Worm (Caenorhabditis elegans) whole organism, young adult: ENCODE results near the gene T04C12.7.

Experiments used
- B0261.1 ChIP-seq: sonication (generic microtip); optimal IDR thresholded peaks from 2 replicates; lab custom pipeline; 2016; ENCODE audit warnings: mild to moderate bottlenecking, missing genetic modification characterization, moderate library complexity, missing compliant biosample characterization
- C17E4.6 ChIP-seq: fragments of 200-800 bp; sonication (Bioruptor generic); IDR thresholded peaks from 2 replicates; pipeline ENCODE4 v1.3.6; 2022; ENCODE audit warnings: missing genetic modification reagents, missing genetic modification characterization, missing compliant biosample characterization
- D2030.7 ChIP-seq: fragments of 200-800 bp; sonication (Bioruptor generic); IDR thresholded peaks from 2 replicates; pipeline ENCODE4 v1.3.6; 2022; ENCODE audit warnings: missing genetic modification reagents, missing genetic modification characterization, missing compliant biosample characterization
- F33H1.4 ChIP-seq: fragments of 200-800 bp; sonication (Bioruptor generic); IDR thresholded peaks from 2 replicates; pipeline ENCODE4 v1.3.6; 2022; ENCODE audit warnings: missing genetic modification reagents, missing genetic modification characterization, missing compliant biosample characterization
- Y53F4B.3 ChIP-seq: fragments of 200-800 bp; sonication (Bioruptor generic); IDR thresholded peaks from 2 replicates; pipeline ENCODE4 v1.3.6; 2022; ENCODE audit warnings: missing genetic modification reagents, missing genetic modification characterization, missing compliant biosample characterization
- Y56A3A.18 ChIP-seq: fragments of 200-800 bp; sonication (Bioruptor generic); IDR thresholded peaks from 2 replicates; pipeline ENCODE4 v1.3.6; 2022; ENCODE audit warnings: missing genetic modification reagents, missing genetic modification characterization, missing compliant biosample characterization
- Y79H2A.3 ChIP-seq: fragments of 200-800 bp; sonication (Bioruptor generic); conservative IDR thresholded peaks from 2 replicates; pipeline ENCODE4 v1.3.6; 2022; ENCODE audit warnings: missing genetic modification reagents, missing genetic modification characterization, missing compliant biosample characterization
- ama-1 ChIP-seq, 3 experiments: fragments of 150-350 bp in 1 of 3; sonication (generic microtip) in 2 of 3; optimal IDR thresholded peaks; 2 replicates each; lab custom pipeline; 2014 to 2018; ENCODE audit warnings: missing biosample characterization in 2 of 3, missing genetic modification characterization in 2 of 3, missing genetic modification reagents in 2 of 3
- aptf-2 ChIP-seq: fragments of 200-800 bp; sonication (Bioruptor generic); conservative IDR thresholded peaks from 2 replicates; pipeline ENCODE4 v1.3.6; 2022; ENCODE audit warnings: missing genetic modification reagents, missing genetic modification characterization, missing compliant biosample characterization
- atf-7 ChIP-seq: sonication (generic microtip); optimal IDR thresholded peaks from 2 replicates; lab custom pipeline; 2017; ENCODE audit warnings: mild to moderate bottlenecking, missing genetic modification characterization, missing compliant biosample characterization
- cebp-1 ChIP-seq, 2 experiments: fragments of 200-800 bp in 1 of 2; sonication (Bioruptor generic) in 1 of 2; sonication (generic microtip) in 1 of 2; IDR thresholded peaks in 1 of 2; optimal IDR thresholded peaks in 1 of 2; 2 replicates each; pipeline versions ENCODE4 v1.3.6 to Lab custom; 2017 to 2022; ENCODE audit warnings: missing compliant biosample characterization in 2 of 2, missing genetic modification characterization in 2 of 2, mild to moderate bottlenecking in 1 of 2, missing genetic modification reagents in 1 of 2, moderate library complexity in 1 of 2
- ceh-27 ChIP-seq: fragments of 200-800 bp; sonication (Bioruptor generic); optimal IDR thresholded peaks from 2 replicates; lab custom pipeline; 2018; ENCODE audit warnings: mild to moderate bottlenecking, missing genetic modification characterization, moderate library complexity, missing compliant biosample characterization
- dpl-1 ChIP-seq: fragments of 150-350 bp; optimal IDR thresholded peaks from 2 replicates; lab custom pipeline; 2014; ENCODE audit warnings: missing biosample characterization, missing genetic modification reagents, missing genetic modification characterization
- hmg-1.2 ChIP-seq: fragments of 200-800 bp; sonication (Bioruptor generic); IDR thresholded peaks from 2 replicates; pipeline ENCODE4 v1.3.6; 2022; ENCODE audit warnings: missing genetic modification reagents, missing genetic modification characterization, missing compliant biosample characterization
- hmg-20 ChIP-seq: fragments of 200-800 bp; sonication (Bioruptor generic); IDR thresholded peaks from 2 replicates; pipeline ENCODE4 v1.3.6; 2022; ENCODE audit warnings: missing genetic modification reagents, missing genetic modification characterization, missing compliant biosample characterization
- hrde-1 ChIP-seq: sonication (generic microtip); optimal IDR thresholded peaks from 2 replicates; lab custom pipeline; 2016; ENCODE audit warnings: missing genetic modification characterization, mild to moderate bottlenecking, missing compliant biosample characterization, moderate library complexity, missing genotype, missing genetic modification reagents, borderline replicate concordance
- hsf-1 ChIP-seq: fragments of 200-800 bp; sonication (Bioruptor generic); IDR thresholded peaks from 2 replicates; pipeline ENCODE4 v1.3.6; 2022; ENCODE audit warnings: missing genetic modification reagents, missing genetic modification characterization, missing compliant biosample characterization
- let-526 ChIP-seq: fragments of 200-800 bp; sonication (Bioruptor generic); IDR thresholded peaks from 2 replicates; pipeline ENCODE4 v1.3.6; 2022; ENCODE audit warnings: missing genetic modification reagents, missing genetic modification characterization, missing compliant biosample characterization
- let-607 ChIP-seq, 2 experiments: fragments of 200-800 bp in 1 of 2; sonication (Bioruptor generic) in 1 of 2; sonication (generic microtip) in 1 of 2; optimal IDR thresholded peaks; 2 replicates each; lab custom pipeline; 2016 to 2018; ENCODE audit warnings: mild to moderate bottlenecking in 2 of 2, missing compliant biosample characterization in 2 of 2, missing genetic modification characterization in 2 of 2, moderate library complexity in 2 of 2, missing genotype in 1 of 2
- lin-54 ChIP-seq: fragments of 200-800 bp; sonication (Bioruptor generic); optimal IDR thresholded peaks from 2 replicates; lab custom pipeline; 2018; ENCODE audit warnings: mild to moderate bottlenecking, missing genetic modification characterization, missing compliant biosample characterization
- lsl-1 ChIP-seq: fragments of 200-800 bp; sonication (Bioruptor generic); optimal IDR thresholded peaks from 2 replicates; lab custom pipeline; 2018; ENCODE audit warnings: mild to moderate bottlenecking, missing genetic modification characterization, moderate library complexity, missing compliant biosample characterization
- mcd-1 ChIP-seq: fragments of 200-800 bp; sonication (Bioruptor generic); IDR thresholded peaks from 2 replicates; pipeline ENCODE4 v1.3.6; 2022; ENCODE audit warnings: missing genetic modification reagents, missing genetic modification characterization, missing compliant biosample characterization
- mel-28 ChIP-seq: sonication (generic microtip); optimal IDR thresholded peaks from 2 replicates; lab custom pipeline; 2016; ENCODE audit warnings: borderline replicate concordance, mild to moderate bottlenecking, missing genetic modification characterization, missing compliant biosample characterization
- nhr-27 ChIP-seq: fragments of 200-800 bp; sonication (Bioruptor generic); optimal IDR thresholded peaks from 2 replicates; lab custom pipeline; 2018; ENCODE audit warnings: mild to moderate bottlenecking, missing genetic modification characterization, moderate library complexity, missing compliant biosample characterization
- nhr-80 ChIP-seq: sonication (generic microtip); optimal IDR thresholded peaks from 2 replicates; lab custom pipeline; 2016; ENCODE audit warnings: missing genetic modification characterization, missing compliant biosample characterization
- nhr-90 ChIP-seq: sonication (generic microtip); optimal IDR thresholded peaks from 2 replicates; lab custom pipeline; 2016; ENCODE audit warnings: missing genotype, mild to moderate bottlenecking, missing genetic modification characterization, missing compliant biosample characterization
- pbrm-1 ChIP-seq: fragments of 200-800 bp; sonication (Bioruptor generic); IDR thresholded peaks from 2 replicates; pipeline ENCODE4 v1.3.6; 2022; ENCODE audit warnings: missing genetic modification reagents, missing genetic modification characterization, missing compliant biosample characterization
- sea-2 ChIP-seq: fragments of 200-800 bp; sonication (Bioruptor generic); IDR thresholded peaks from 2 replicates; pipeline ENCODE4 v1.3.6; 2022; ENCODE audit warnings: missing genetic modification characterization, missing compliant biosample characterization
- snpc-4 ChIP-seq, 5 experiments: fragments of 150-350 bp in 1 of 5; sonication (generic microtip) in 4 of 5; optimal IDR thresholded peaks; 2 replicates each; lab custom pipeline; 2014 to 2018; ENCODE audit warnings: missing genetic modification characterization in 5 of 5, missing biosample characterization in 3 of 5, antibody characterized with exemption in 2 of 5, mild to moderate bottlenecking in 2 of 5, missing compliant biosample characterization in 2 of 5, missing genotype in 2 of 5, moderate library complexity in 2 of 5, missing genetic modification reagents in 1 of 5
- unc-130 ChIP-seq: sonication (generic microtip); optimal IDR thresholded peaks from 2 replicates; lab custom pipeline; 2016; ENCODE audit warnings: missing genetic modification reagents, missing genetic modification characterization, missing compliant biosample characterization
- ztf-18 ChIP-seq: sonication (generic microtip); optimal IDR thresholded peaks from 2 replicates; lab custom pipeline; 2016; ENCODE audit warnings: missing genotype, mild to moderate bottlenecking, missing genetic modification characterization, missing compliant biosample characterization
- ztf-22 ChIP-seq: fragments of 200-800 bp; sonication (Bioruptor generic); optimal IDR thresholded peaks from 2 replicates; lab custom pipeline; 2018; ENCODE audit warnings: mild to moderate bottlenecking, missing genetic modification characterization, moderate library complexity, missing compliant biosample characterization
- ztf-25 ChIP-seq: fragments of 200-800 bp; sonication (Bioruptor generic); IDR thresholded peaks from 2 replicates; pipeline ENCODE4 v1.3.6; 2022; ENCODE audit warnings: missing genetic modification reagents, missing genetic modification characterization, missing compliant biosample characterization
- ztf-28 ChIP-seq: fragments of 200-800 bp; sonication (Bioruptor generic); IDR thresholded peaks from 2 replicates; pipeline ENCODE4 v1.3.6; 2022; ENCODE audit warnings: missing genetic modification reagents, missing genetic modification characterization, missing compliant biosample characterization
- ztf-3 ChIP-seq: fragments of 200-800 bp; sonication (Bioruptor generic); optimal IDR thresholded peaks from 2 replicates; lab custom pipeline; 2018; ENCODE audit warnings: mild to moderate bottlenecking, missing genetic modification characterization, missing compliant biosample characterization

The T04C12.7 gene

ce11 chrV:11041499-11041898 is 12.4 kb upstream of the T04C12.7 start, which contains the start of gene C45B11.5:
Gene C45B11.5 (plus strand): TSS chrV:11041799.
- no peak for TF ChIP-seq F33H1.4 (GFP tag; lab: Robert Waterston, UW)
- no peak for TF ChIP-seq hrde-1 (tag; lab: Kevin White, UChicago)
- TF ChIP-seq atf-7 (tag; lab: Kevin White, UChicago) = no peak
- TF ChIP-seq ztf-3 (GFP tag; lab: Kevin White, UChicago) = no peak
- TF ChIP-seq nhr-90 = no peak
- no peak for TF ChIP-seq pbrm-1 (GFP tag; lab: Robert Waterston, UW)

- TF ChIP-seq nhr-27 = no peak
- no peak for TF ChIP-seq D2030.7 (GFP tag; lab: Robert Waterston, UW)
- TF ChIP-seq C17E4.6 (GFP tag; lab: Robert Waterston, UW) = no peak
- peak; percentile 7 for TF ChIP-seq nhr-80 (tag; lab: Kevin White, UChicago)
- TF ChIP-seq Y53F4B.3 (GFP tag; lab: Robert Waterston, UW) = no peak
- TF ChIP-seq ama-1 (optimal IDR thresholded peaks at IDR 0.05; lab: Kevin White, UChicago) = no peak
- TF ChIP-seq ama-1 (GFP tag; optimal IDR thresholded peaks at IDR 0.05; lab: Kevin White, UChicago) = no peak
- 0 out of 2 replicates have a peak, but pooled peaks have one; percentile 35 for TF ChIP-seq cebp-1 (GFP tag; IDR thresholded peaks at IDR 0.05; lab: Robert Waterston, UW)
- peak; percentile 83 for TF ChIP-seq cebp-1 (tag; optimal IDR thresholded peaks at IDR 0.05; lab: Kevin White, UChicago)
- TF ChIP-seq ztf-18 = no peak
- no peak for TF ChIP-seq snpc-4 (GFP tag; optimal IDR thresholded peaks at IDR 0.05; lab: Kevin White, UChicago)
- TF ChIP-seq snpc-4 (tag; optimal IDR thresholded peaks at IDR 0.05; lab: Kevin White, UChicago) = no peak
- no peak for TF ChIP-seq Y79H2A.3
- TF ChIP-seq Y56A3A.18 (GFP tag; lab: Robert Waterston, UW) = no peak
Measured at ce11 chrV:11042538-11042937, 11.4 kb upstream of the T04C12.7 start, which contains the start of gene C45B11.2. Gene C45B11.2 (plus strand): TSS chrV:11042710.

ce11 chrV:11043767-11044166 is 10.2 kb upstream of the T04C12.7 start, which contains the start of gene C45B11.6:
Gene C45B11.6 (plus strand): TSS chrV:11044067.
- TF ChIP-seq ztf-18 = no peak
- TF ChIP-seq sea-2 = no peak
- TF ChIP-seq let-607 (tag; optimal IDR thresholded peaks at IDR 0.05; lab: Kevin White, UChicago) = no peak
- TF ChIP-seq mel-28 (tag; lab: Kevin White, UChicago) = no peak
- no peak for TF ChIP-seq aptf-2 (GFP tag; lab: Robert Waterston, UW)
- no peak for TF ChIP-seq let-526 (GFP tag; lab: Robert Waterston, UW)
- no peak for TF ChIP-seq nhr-27
- TF ChIP-seq, all 124 proteins: peak for 0

ce11 chrV:11046730-11047129 is 7.2 kb upstream of the T04C12.7 start, which contains the start of gene dhs-18:
Gene dhs-18 (minus strand): TSS chrV:11046833.
- peak; percentile 14 for TF ChIP-seq nhr-80 (tag; lab: Kevin White, UChicago)
- TF ChIP-seq hsf-1 = no peak

ce11 chrV:11048678-11049077 is 5.2 kb upstream of the T04C12.7 start, which contains the start of gene srh-74:
Gene srh-74 (minus strand): TSS chrV:11048778.
- TF ChIP-seq mcd-1 (GFP tag; lab: Robert Waterston, UW) (no peak), lin-54 (GFP tag; lab: Kevin White, UChicago) (no peak)

ce11 chrV:11051921-11052320 is 2.0 kb upstream of the T04C12.7 start, which contains the start of gene T04C12.33:
Gene T04C12.33 (plus strand): TSS chrV:11052221.
- TF ChIP-seq lsl-1 (GFP tag; lab: Kevin White, UChicago) = no peak
- no peak for TF ChIP-seq hmg-1.2 (GFP tag; lab: Robert Waterston, UW)
- TF ChIP-seq ztf-22 = no peak
- no peak for TF ChIP-seq B0261.1 (tag; lab: Kevin White, UChicago)
- no peak for TF ChIP-seq hmg-20 (GFP tag; lab: Robert Waterston, UW)
- TF ChIP-seq ceh-27 = no peak
- no peak for TF ChIP-seq unc-130 (GFP tag; lab: Kevin White, UChicago)
- no peak for TF ChIP-seq ztf-28 (GFP tag; lab: Robert Waterston, UW)
- TF ChIP-seq ztf-25 (GFP tag; lab: Robert Waterston, UW) = no peak
- no peak for TF ChIP-seq dpl-1 (GFP tag; lab: Kevin White, UChicago)
- TF ChIP-seq, all 124 proteins: peak for 0
